Worm (Caenorhabditis elegans): Measurements from ENCODE around the gene lsy-2.

- TF ChIP-seq him-1 (tag; optimal IDR thresholded peaks at IDR 0.05): no peak
- TF ChIP-seq dao-5 (tag; optimal IDR thresholded peaks at IDR 0.05): no peak
Measured at ce11 chrX:2136937-2137336, 47.4 kb downstream of the lsy-2 start.
